Worm (Caenorhabditis elegans) whole organism, L1 larva: ENCODE measurements around the gene K08C7.7.
"Not testable (repeated sequence)": the region's sequence is repeated elsewhere in the genome, so short reads cannot be mapped to it uniquely, and the experiment has no call there.

ENCODE experiments used
- C04F5.9 ChIP-seq: sonication (generic microtip); optimal IDR thresholded peaks from 2 replicates; lab custom pipeline; 2016; ENCODE audit warnings: missing genetic modification characterization, missing compliant biosample characterization
- C16A3.4 ChIP-seq: fragments of 150-350 bp; optimal IDR thresholded peaks from 2 replicates; lab custom pipeline; 2014; ENCODE audit warnings: missing biosample characterization, missing genetic modification characterization
- aly-2 ChIP-seq: fragments of 150-350 bp; optimal IDR thresholded peaks from 2 replicates; lab custom pipeline; 2014; ENCODE audit warnings: missing biosample characterization, missing genetic modification characterization
- ama-1 ChIP-seq: fragments of 150-350 bp; optimal IDR thresholded peaks from 2 replicates; lab custom pipeline; 2014
- blmp-1 ChIP-seq: fragments of 150-350 bp; optimal IDR thresholded peaks from 2 replicates; lab custom pipeline; 2014; ENCODE audit warnings: missing biosample characterization, missing genetic modification characterization
- ceh-88 ChIP-seq: fragments of 200-800 bp; sonication (Bioruptor generic); IDR thresholded peaks from 2 replicates; pipeline ENCODE4 v1.3.6; 2022; ENCODE audit warnings: missing genetic modification characterization, missing compliant biosample characterization
- ceh-90 ChIP-seq: sonication (generic microtip); optimal IDR thresholded peaks from 2 replicates; lab custom pipeline; 2016; ENCODE audit warnings: missing genetic modification characterization, missing compliant biosample characterization
- efl-1 ChIP-seq, 4 experiments: fragments of 150-350 bp; optimal IDR thresholded peaks in 3 of 4; peaks in 1 of 4; 1 replicate in 1 of 4; 2 replicates in 3 of 4; lab custom pipeline; 2014; ENCODE audit warnings: missing biosample characterization in 2 of 4, missing genetic modification characterization in 2 of 4, missing genetic modification reagents in 2 of 4
- efl-3 ChIP-seq: fragments of 200-800 bp; sonication (Bioruptor generic); optimal IDR thresholded peaks from 2 replicates; lab custom pipeline; 2018; ENCODE audit warnings: mild to moderate bottlenecking, missing genetic modification characterization, missing compliant biosample characterization
- egl-13 ChIP-seq: sonication (generic microtip); optimal IDR thresholded peaks from 2 replicates; lab custom pipeline; 2016; ENCODE audit warnings: missing genotype, missing genetic modification reagents, missing genetic modification characterization, missing compliant biosample characterization
- elt-2 ChIP-seq: sonication (generic microtip); optimal IDR thresholded peaks from 2 replicates; lab custom pipeline; 2016; ENCODE audit warnings: missing genetic modification characterization, mild to moderate bottlenecking, inconsistent platforms, missing compliant biosample characterization, missing genetic modification reagents
- ets-5 ChIP-seq: fragments of 200-800 bp; sonication (Bioruptor generic); IDR thresholded peaks from 2 replicates; pipeline ENCODE4 v1.3.6; 2022; ENCODE audit warnings: missing genetic modification characterization, missing compliant biosample characterization
- fkh-8 ChIP-seq: sonication (generic microtip); optimal IDR thresholded peaks from 2 replicates; lab custom pipeline; 2016; ENCODE audit warnings: mild to moderate bottlenecking, missing genetic modification characterization, missing compliant biosample characterization
- hlh-4 ChIP-seq: sonication (generic microtip); optimal IDR thresholded peaks from 2 replicates; lab custom pipeline; 2016; ENCODE audit warnings: mild to moderate bottlenecking, missing genetic modification characterization, missing compliant biosample characterization
- hpl-2 ChIP-seq: fragments of 150-350 bp; optimal IDR thresholded peaks from 2 replicates; lab custom pipeline; 2014; ENCODE audit warnings: missing biosample characterization, missing genetic modification reagents, missing genetic modification characterization
- isw-1 ChIP-seq: fragments of 200-800 bp; sonication (Bioruptor generic); IDR thresholded peaks from 2 replicates; pipeline ENCODE4 v1.3.6; 2022; ENCODE audit warnings: missing genetic modification characterization, missing compliant biosample characterization
- lin-14 ChIP-seq: fragments of 200-800 bp; sonication (Bioruptor generic); optimal IDR thresholded peaks from 2 replicates; lab custom pipeline; 2018; ENCODE audit warnings: mild to moderate bottlenecking, missing genetic modification characterization, moderate library complexity, missing compliant biosample characterization
- lin-39 ChIP-seq: fragments of 150-350 bp; optimal IDR thresholded peaks from 2 replicates; lab custom pipeline; 2014; ENCODE audit warnings: missing biosample characterization, missing genetic modification reagents, missing genetic modification characterization
- mab-9 ChIP-seq: fragments of 200-800 bp; sonication (Bioruptor generic); IDR thresholded peaks from 2 replicates; pipeline ENCODE4 v1.3.6; 2022; ENCODE audit warnings: missing genetic modification reagents, missing genetic modification characterization, missing compliant biosample characterization
- nhr-12 ChIP-seq: sonication (generic microtip); optimal IDR thresholded peaks from 2 replicates; lab custom pipeline; 2017; ENCODE audit warnings: missing biosample characterization, missing genetic modification characterization
- nhr-20 ChIP-seq: sonication (generic microtip); optimal IDR thresholded peaks from 2 replicates; lab custom pipeline; 2016; ENCODE audit warnings: mild to moderate bottlenecking, missing genetic modification characterization, missing compliant biosample characterization
- nhr-90 ChIP-seq: sonication (generic microtip); optimal IDR thresholded peaks from 2 replicates; lab custom pipeline; 2016; ENCODE audit warnings: mild to moderate bottlenecking, missing genetic modification characterization, missing compliant biosample characterization; ENCODE audit not compliant: poor library complexity
- pag-3 ChIP-seq: sonication (generic microtip); optimal IDR thresholded peaks from 2 replicates; lab custom pipeline; 2017; ENCODE audit warnings: missing genetic modification characterization, mild to moderate bottlenecking, missing compliant biosample characterization, antibody characterized with exemption, borderline replicate concordance; ENCODE audit not compliant: insufficient read depth
- pqm-1 ChIP-seq: sonication (generic microtip); optimal IDR thresholded peaks from 3 replicates; lab custom pipeline; 2017; ENCODE audit warnings: missing biosample characterization, missing genetic modification characterization
- skn-1 ChIP-seq: fragments of 150-350 bp; optimal IDR thresholded peaks from 2 replicates; lab custom pipeline; 2014; ENCODE audit warnings: missing biosample characterization, missing genetic modification characterization
- snpc-4 ChIP-seq: fragments of 150-350 bp; optimal IDR thresholded peaks from 2 replicates; lab custom pipeline; 2014; ENCODE audit warnings: missing biosample characterization, missing genetic modification characterization
- snu-23 ChIP-seq: sonication (generic microtip); optimal IDR thresholded peaks from 2 replicates; lab custom pipeline; 2016; ENCODE audit warnings: missing genetic modification characterization, missing compliant biosample characterization
- sox-4 ChIP-seq: sonication (generic microtip); optimal IDR thresholded peaks from 2 replicates; lab custom pipeline; 2016; ENCODE audit warnings: missing genetic modification characterization, missing compliant biosample characterization
- tbx-2 ChIP-seq: sonication (generic microtip); optimal IDR thresholded peaks from 2 replicates; lab custom pipeline; 2016; ENCODE audit warnings: missing genetic modification characterization, missing compliant biosample characterization
- unc-98 ChIP-seq: fragments of 200-800 bp; sonication (Bioruptor generic); IDR thresholded peaks from 2 replicates; pipeline ENCODE4 v1.3.6; 2022; ENCODE audit warnings: missing genetic modification characterization, missing compliant biosample characterization
- xbp-1 ChIP-seq: sonication (generic microtip); optimal IDR thresholded peaks from 2 replicates; lab custom pipeline; 2016; ENCODE audit warnings: missing genetic modification characterization, missing compliant biosample characterization
- zag-1 ChIP-seq: fragments of 150-350 bp; optimal IDR thresholded peaks from 2 replicates; lab custom pipeline; 2014; ENCODE audit warnings: missing biosample characterization, missing genetic modification characterization
- zip-4 ChIP-seq: fragments of 200-800 bp; sonication (Bioruptor generic); optimal IDR thresholded peaks from 2 replicates; lab custom pipeline; 2018; ENCODE audit warnings: mild to moderate bottlenecking, missing genetic modification characterization, moderate library complexity, missing compliant biosample characterization

K08C7.7 gene

ce11 chrIV:10636649-10637048 is 27.6 kb upstream of the K08C7.7 start, which contains the start of gene F56C4.1:
Gene F56C4.1 (plus strand): TSS chrIV:10636949.
- TF ChIP-seq snu-23 (GFP tag; lab: Kevin White, UChicago) (no peak), hlh-4 (tag; lab: Kevin White, UChicago) (no peak), zip-4 (GFP tag; lab: Kevin White, UChicago) (no peak), lin-39 (tag; lab: Kevin White, UChicago) (no peak)

ce11 chrIV:10638977-10639376 is 25.3 kb upstream of the K08C7.7 start, which contains the start of gene F56C4.2:
Gene F56C4.2 (plus strand): TSS chrIV:10639277.
- no peak for TF ChIP-seq isw-1 (GFP tag; lab: Robert Waterston, UW)
- no peak for TF ChIP-seq fkh-8
- TF ChIP-seq nhr-12 (tag; lab: Kevin White, UChicago): no peak
- TF ChIP-seq pqm-1: no peak
- TF ChIP-seq nhr-20: no peak
- no peak for TF ChIP-seq egl-13 (tag; lab: Kevin White, UChicago)
- no peak for TF ChIP-seq xbp-1 (tag; lab: Kevin White, UChicago)
- no peak for TF ChIP-seq C04F5.9 (tag; lab: Kevin White, UChicago)
- no peak for TF ChIP-seq hpl-2
- no peak for TF ChIP-seq zag-1 (tag; lab: Kevin White, UChicago)

- not testable (repeated sequence) for TF ChIP-seq lin-39 (tag; lab: Kevin White, UChicago); lin-14 (GFP tag; lab: Kevin White, UChicago); snpc-4 (tag; lab: Kevin White, UChicago)
These were observed 10.2 kb upstream of the K08C7.7 start, which contains the start of gene glb-19 for ce11 chrIV:10654047-10654446. Gene glb-19 (minus strand): TSS chrIV:10654147.

ce11 chrIV:10656770-10657323 is 7.4 kb upstream of the K08C7.7 start, which contains the start of gene K08C7.1:
Gene K08C7.1 (plus strand): TSS chrIV:10656812.
- TF ChIP-seq elt-2 (tag; lab: Kevin White, UChicago) (peak; percentile 45), ceh-88 (GFP tag; lab: Robert Waterston, UW) (no peak)

ce11 chrIV:10661072-10661471 is 3.2 kb upstream of the K08C7.7 start:
- TF ChIP-seq ets-5: no peak
- no peak for TF ChIP-seq efl-1 (optimal IDR thresholded peaks at IDR 0.05; lab: Kevin White, UChicago)
- TF ChIP-seq efl-1 (GFP tag; optimal IDR thresholded peaks at IDR 0.05 in 1 of 2; lab: Kevin White, UChicago): no peak
- TF ChIP-seq elt-2 (tag; lab: Kevin White, UChicago): no peak
- no peak for TF ChIP-seq pag-3 (tag; lab: Kevin White, UChicago)
- TF ChIP-seq unc-98 (GFP tag; lab: Robert Waterston, UW): no peak
- TF ChIP-seq blmp-1: no peak
- TF ChIP-seq sox-4 (tag; lab: Kevin White, UChicago): no peak
- no peak for TF ChIP-seq tbx-2 (tag; lab: Kevin White, UChicago)
- TF ChIP-seq ama-1 (lab: Kevin White, UChicago): no peak
- TF ChIP-seq mab-9 (GFP tag; lab: Robert Waterston, UW): no peak
- TF ChIP-seq ceh-90 (tag; lab: Kevin White, UChicago): no peak
- no peak for TF ChIP-seq nhr-90 (tag; lab: Kevin White, UChicago)
- TF ChIP-seq hlh-4 (tag; lab: Kevin White, UChicago): no peak
- no peak for TF ChIP-seq C16A3.4 (tag; lab: Kevin White, UChicago)
- TF ChIP-seq efl-3 (GFP tag; lab: Kevin White, UChicago): no peak
- no peak for TF ChIP-seq hpl-2
- TF ChIP-seq aly-2 (tag; lab: Kevin White, UChicago): no peak
- TF ChIP-seq skn-1 (tag; lab: Kevin White, UChicago): no peak
